Worm (Caenorhabditis elegans) whole organism, L2 larva: ENCODE measurements around the gene C49C8.2.

ENCODE experiments used
- C34F6.9 ChIP-seq: fragments of 150-350 bp; optimal IDR thresholded peaks from 2 replicates; lab custom pipeline; 2014; ENCODE audit warnings: missing biosample characterization, missing genetic modification characterization
- R02D3.7 ChIP-seq: fragments of 150-350 bp; optimal IDR thresholded peaks from 2 replicates; lab custom pipeline; 2014; ENCODE audit warnings: missing biosample characterization, missing genetic modification characterization
- Y55F3AM.14 ChIP-seq: fragments of 200-800 bp; sonication (Bioruptor generic); optimal IDR thresholded peaks from 2 replicates; lab custom pipeline; 2018; ENCODE audit warnings: mild to moderate bottlenecking, missing genetic modification characterization, missing compliant biosample characterization
- ZK546.5 ChIP-seq: sonication (generic microtip); optimal IDR thresholded peaks from 2 replicates; lab custom pipeline; 2017; ENCODE audit warnings: missing biosample characterization, missing genetic modification characterization
- aly-2 ChIP-seq: fragments of 150-350 bp; optimal IDR thresholded peaks from 2 replicates; lab custom pipeline; 2014; ENCODE audit warnings: missing biosample characterization, missing genetic modification characterization
- ama-1 ChIP-seq: fragments of 150-350 bp; optimal IDR thresholded peaks from 2 replicates; lab custom pipeline; 2018; ENCODE audit warnings: inconsistent platforms
- blmp-1 ChIP-seq: sonication (generic microtip); optimal IDR thresholded peaks from 2 replicates; lab custom pipeline; 2017; ENCODE audit warnings: missing genetic modification characterization, mild to moderate bottlenecking, missing compliant biosample characterization, antibody characterized with exemption, moderate library complexity; ENCODE audit not compliant: insufficient read depth
- ceh-16 ChIP-seq: fragments of 150-350 bp; optimal IDR thresholded peaks from 2 replicates; lab custom pipeline; 2014; ENCODE audit warnings: missing biosample characterization, missing genetic modification characterization
- crh-2 ChIP-seq: sonication (generic microtip); optimal IDR thresholded peaks from 2 replicates; lab custom pipeline; 2017; ENCODE audit warnings: missing biosample characterization, missing genetic modification characterization
- dmd-4 ChIP-seq: sonication (generic microtip); optimal IDR thresholded peaks from 2 replicates; lab custom pipeline; 2017; ENCODE audit warnings: missing biosample characterization, missing genetic modification characterization
- egl-27 ChIP-seq: sonication (generic microtip); optimal IDR thresholded peaks from 3 replicates; lab custom pipeline; 2017; ENCODE audit warnings: missing biosample characterization, missing genetic modification reagents, missing genetic modification characterization
- elt-1 ChIP-seq: fragments of 150-350 bp; optimal IDR thresholded peaks from 2 replicates; lab custom pipeline; 2014; ENCODE audit warnings: missing biosample characterization, missing genetic modification characterization
- elt-3 ChIP-seq: sonication (generic microtip); optimal IDR thresholded peaks from 2 replicates; lab custom pipeline; 2017; ENCODE audit warnings: missing biosample characterization, missing genetic modification characterization
- gmeb-1 ChIP-seq: fragments of 150-350 bp; optimal IDR thresholded peaks from 2 replicates; lab custom pipeline; 2014; ENCODE audit warnings: missing biosample characterization, missing genetic modification characterization
- lin-11 ChIP-seq: fragments of 150-350 bp; sonication (generic microtip); optimal IDR thresholded peaks from 2 replicates; lab custom pipeline; 2014; ENCODE audit warnings: missing biosample characterization, missing genetic modification characterization, inconsistent platforms, mixed read lengths
- lin-39 ChIP-seq: fragments of 150-350 bp; optimal IDR thresholded peaks from 2 replicates; lab custom pipeline; 2014; ENCODE audit warnings: missing biosample characterization, missing genetic modification reagents, missing genetic modification characterization
- lsy-2 ChIP-seq, 2 experiments: fragments of 150-350 bp in 1 of 2; sonication (generic microtip) in 1 of 2; optimal IDR thresholded peaks; 2 replicates each; lab custom pipeline; 2014 to 2017; ENCODE audit warnings: missing biosample characterization in 2 of 2, missing genetic modification characterization in 2 of 2
- mab-5 ChIP-seq: fragments of 150-350 bp; optimal IDR thresholded peaks from 2 replicates; lab custom pipeline; 2014; ENCODE audit warnings: missing biosample characterization, missing genetic modification characterization
- mbf-1 ChIP-seq: sonication (generic microtip); optimal IDR thresholded peaks from 2 replicates; lab custom pipeline; 2017; ENCODE audit warnings: missing biosample characterization, missing genetic modification characterization
- mdl-1 ChIP-seq, 2 experiments: fragments of 150-350 bp in 1 of 2; sonication (generic microtip) in 1 of 2; optimal IDR thresholded peaks; 2 replicates each; lab custom pipeline; 2017; ENCODE audit warnings: missing biosample characterization in 2 of 2, missing genetic modification characterization in 2 of 2
- nhr-10 ChIP-seq: sonication (generic microtip); optimal IDR thresholded peaks from 2 replicates; lab custom pipeline; 2017; ENCODE audit warnings: missing biosample characterization, missing genetic modification characterization
- nhr-11 ChIP-seq: fragments of 150-350 bp; optimal IDR thresholded peaks from 2 replicates; lab custom pipeline; 2014; ENCODE audit warnings: missing biosample characterization, missing genetic modification characterization
- nhr-129 ChIP-seq: fragments of 150-350 bp; optimal IDR thresholded peaks from 2 replicates; lab custom pipeline; 2014; ENCODE audit warnings: missing biosample characterization, missing genetic modification characterization
- nhr-21 ChIP-seq: fragments of 150-350 bp; optimal IDR thresholded peaks from 2 replicates; lab custom pipeline; 2014; ENCODE audit warnings: missing biosample characterization, missing genetic modification characterization
- nhr-25 ChIP-seq: fragments of 150-350 bp; sonication (generic microtip); optimal IDR thresholded peaks from 3 replicates; lab custom pipeline; 2014; ENCODE audit warnings: missing biosample characterization, missing genetic modification characterization
- nhr-6 ChIP-seq: fragments of 150-350 bp; optimal IDR thresholded peaks from 2 replicates; lab custom pipeline; 2014; ENCODE audit warnings: missing biosample characterization, missing genetic modification characterization
- nhr-77 ChIP-seq: fragments of 150-350 bp; optimal IDR thresholded peaks from 2 replicates; lab custom pipeline; 2014; ENCODE audit warnings: missing biosample characterization, missing genetic modification characterization
- peb-1 ChIP-seq: fragments of 150-350 bp; optimal IDR thresholded peaks from 2 replicates; lab custom pipeline; 2014; ENCODE audit warnings: missing biosample characterization, missing genetic modification characterization
- skn-1 ChIP-seq: sonication (generic microtip); optimal IDR thresholded peaks from 2 replicates; lab custom pipeline; 2017; ENCODE audit warnings: missing biosample characterization, missing genetic modification characterization
- sma-3 ChIP-seq: sonication (generic microtip); optimal IDR thresholded peaks from 2 replicates; lab custom pipeline; 2016; ENCODE audit warnings: missing genetic modification reagents, missing genetic modification characterization, missing compliant biosample characterization
- unc-55 ChIP-seq: fragments of 150-350 bp; sonication (generic microtip); optimal IDR thresholded peaks from 3 replicates; lab custom pipeline; 2014; ENCODE audit warnings: missing biosample characterization, missing genetic modification reagents, missing genetic modification characterization
- unc-62 ChIP-seq: fragments of 150-350 bp; optimal IDR thresholded peaks from 2 replicates; lab custom pipeline; 2014; ENCODE audit warnings: missing biosample characterization, missing genetic modification reagents, missing genetic modification characterization
- zag-1 ChIP-seq: fragments of 150-350 bp; optimal IDR thresholded peaks from 2 replicates; lab custom pipeline; 2014; ENCODE audit warnings: missing biosample characterization, missing genetic modification characterization
- ztf-1 ChIP-seq: fragments of 200-800 bp; sonication (Bioruptor generic); conservative IDR thresholded peaks from 2 replicates; pipeline ENCODE4 v1.3.6; 2022; ENCODE audit warnings: missing genetic modification characterization, missing compliant biosample characterization
- ztf-11 ChIP-seq: sonication (generic microtip); optimal IDR thresholded peaks from 2 replicates; lab custom pipeline; 2017; ENCODE audit warnings: missing biosample characterization, missing genetic modification characterization
- ztf-4 ChIP-seq: fragments of 150-350 bp; optimal IDR thresholded peaks from 2 replicates; lab custom pipeline; 2014; ENCODE audit warnings: missing biosample characterization, missing genetic modification characterization

Gene C49C8.2

ce11 chrIV:8665778-8666177 lies 14.9 kb downstream of the C49C8.2 start:
- TF ChIP-seq C34F6.9 (tag; lab: Kevin White, UChicago) = peak; percentile 17
- no peak for TF ChIP-seq nhr-129 (tag; lab: Kevin White, UChicago)
- TF ChIP-seq ceh-16 = no peak
- no peak for TF ChIP-seq ztf-1
- TF ChIP-seq peb-1 (tag; lab: Kevin White, UChicago) = no peak
- TF ChIP-seq sma-3 (GFP tag; lab: Kevin White, UChicago) = no peak
- TF ChIP-seq lin-11 (tag; lab: Kevin White, UChicago) = no peak
- no peak for TF ChIP-seq gmeb-1 (tag; lab: Kevin White, UChicago)
- TF ChIP-seq R02D3.7 (tag; lab: Kevin White, UChicago) = peak; percentile 21
- TF ChIP-seq unc-55 (GFP tag; lab: Kevin White, UChicago) = peak; percentile 15
- no peak for TF ChIP-seq dmd-4 (tag; lab: Kevin White, UChicago)
- TF ChIP-seq blmp-1 (tag; lab: Kevin White, UChicago) = no peak

- TF ChIP-seq aly-2 (tag; lab: Kevin White, UChicago) (no peak), unc-55 (GFP tag; lab: Kevin White, UChicago) (no peak), mbf-1 (no peak), crh-2 (tag; lab: Kevin White, UChicago) (no peak), gmeb-1 (tag; lab: Kevin White, UChicago) (no peak), sma-3 (GFP tag; lab: Kevin White, UChicago) (no peak), nhr-25 (no peak), mab-5 (no peak), nhr-77 (tag; lab: Kevin White, UChicago) (no peak), ztf-11 (tag; lab: Kevin White, UChicago) (no peak), nhr-10 (no peak), skn-1 (tag; lab: Kevin White, UChicago) (no peak), egl-27 (tag; lab: Kevin White, UChicago) (no peak)
These were observed 17.7 kb downstream of the C49C8.2 start, which contains the start of gene cdh-5 for ce11 chrIV:8668635-8669034. Gene cdh-5, plus strand, starts transcription at chrIV:8668935.

DNA sequence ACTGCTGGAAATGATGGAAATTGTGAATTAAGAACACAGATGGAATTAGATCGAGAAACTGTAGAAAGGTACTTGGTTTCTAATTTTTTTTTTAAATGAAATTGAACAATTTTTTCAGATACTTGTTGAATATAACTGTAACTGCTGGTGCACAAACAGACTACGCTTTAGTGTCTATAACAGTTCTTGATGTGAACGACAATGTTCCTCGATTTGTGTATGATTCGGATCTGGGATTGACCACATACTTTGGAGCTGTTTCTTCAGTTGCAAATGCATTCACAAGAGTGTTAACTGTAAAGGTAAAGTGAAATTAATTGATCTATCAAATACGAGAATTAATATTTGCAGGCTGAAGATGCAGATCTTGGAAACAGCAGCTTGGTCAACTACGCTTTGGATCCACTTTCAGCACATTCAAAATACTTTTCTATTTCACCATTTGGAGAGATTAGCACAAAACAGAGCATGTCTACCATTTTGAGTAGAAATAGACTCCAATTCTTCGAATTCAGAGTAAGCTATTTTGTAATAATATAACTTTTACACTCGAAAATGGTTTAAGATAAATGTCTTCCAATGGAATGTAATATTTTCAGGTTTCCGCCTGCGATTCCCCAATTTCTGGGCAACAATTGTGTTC lies 23.0 kb downstream of the C49C8.2 start:
- TF ChIP-seq nhr-21 (no peak), nhr-77 (tag; lab: Kevin White, UChicago) (no peak), lin-39 (tag; lab: Kevin White, UChicago) (no peak), lsy-2 (tag; optimal IDR thresholded peaks at IDR 0.05; lab: Kevin White, UChicago) (no peak), nhr-11 (tag; lab: Kevin White, UChicago) (no peak), elt-1 (no peak), mdl-1 (tag; optimal IDR thresholded peaks at IDR 0.05; lab: Kevin White, UChicago) (no peak), ztf-11 (tag; lab: Kevin White, UChicago) (no peak), aly-2 (tag; lab: Kevin White, UChicago) (no peak), nhr-10 (no peak), dmd-4 (tag; lab: Kevin White, UChicago) (no peak), ztf-1 (no peak), unc-62 (GFP tag; lab: Kevin White, UChicago) (no peak), ama-1 (lab: Kevin White, UChicago) (no peak), ztf-4 (tag; lab: Kevin White, UChicago) (no peak), zag-1 (tag; lab: Kevin White, UChicago) (no peak), mbf-1 (no peak), lin-11 (tag; lab: Kevin White, UChicago) (no peak), ZK546.5 (tag; lab: Kevin White, UChicago) (no peak), nhr-6 (no peak)
- TF ChIP-seq, all 48 proteins: peak for 0

ce11 chrIV:8677303-8677702 lies 26.4 kb downstream of the C49C8.2 start, which contains the start of gene F08B4.8:
Gene F08B4.8, plus strand, starts transcription at chrIV:8677603.
- TF ChIP-seq aly-2 (tag; lab: Kevin White, UChicago) (no peak), Y55F3AM.14 (GFP tag; lab: Kevin White, UChicago) (no peak), C34F6.9 (tag; lab: Kevin White, UChicago) (no peak), ztf-4 (tag; lab: Kevin White, UChicago) (no peak), ztf-1 (no peak), R02D3.7 (tag; lab: Kevin White, UChicago) (no peak), gmeb-1 (tag; lab: Kevin White, UChicago) (no peak), unc-55 (GFP tag; lab: Kevin White, UChicago) (no peak), lin-11 (tag; lab: Kevin White, UChicago) (no peak), ZK546.5 (tag; lab: Kevin White, UChicago) (no peak), nhr-21 (no peak), elt-3 (tag; lab: Kevin White, UChicago) (no peak)
